Worm (Caenorhabditis elegans): ENCODE data around the gene unc-49.

DNA sequence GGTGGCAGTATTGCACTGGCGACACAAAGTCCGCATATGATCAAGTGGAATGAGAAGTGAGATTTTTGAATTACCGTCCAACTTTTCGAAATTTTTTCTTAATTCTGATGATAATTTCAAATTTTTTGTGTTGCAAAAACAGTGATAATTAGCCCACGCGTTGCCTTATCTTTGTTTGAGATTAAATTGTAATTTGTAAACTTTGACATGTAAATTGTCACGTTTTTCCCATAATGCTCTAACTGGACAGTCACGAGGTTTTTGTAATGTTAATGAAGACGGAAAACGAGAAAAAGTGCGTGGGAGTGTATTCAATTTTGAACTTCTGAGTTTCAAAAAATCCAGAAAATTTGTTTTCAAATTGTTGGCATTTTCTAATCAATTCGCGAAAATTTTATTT is 39.1 kb upstream of the unc-49 start:
- TF ChIP-seq mdl-1 (tag; optimal IDR thresholded peaks at IDR 0.05) (no peak), lin-39 (tag; optimal IDR thresholded peaks at IDR 0.05) (no peak), unc-62 (GFP tag; optimal IDR thresholded peaks at IDR 0.05) (no peak), nhr-10 (tag; optimal IDR thresholded peaks at IDR 0.05) (no peak), ZK546.5 (tag; optimal IDR thresholded peaks at IDR 0.05) (no peak)

Data from whole organism, L2 larva.